Fruit fly (Drosophila melanogaster) whole organism, embryonic: ENCODE measurements around the gene CG2278.

Experiments used
- Abd-B ChIP-seq: fragments of 200-800 bp; sonication (Bioruptor generic); optimal IDR thresholded peaks from 2 replicates; lab custom pipeline; 2018; ENCODE audit warnings: missing biosample characterization, mild to moderate bottlenecking, missing genetic modification characterization, moderate library complexity
- Awh ChIP-seq: fragments of 200-800 bp; sonication (Bioruptor generic); IDR thresholded peaks from 2 replicates; pipeline ENCODE4, ENCODE4 v1.3.6; 2022; ENCODE audit warnings: missing biosample characterization, missing genetic modification characterization
- BtbVII ChIP-seq: fragments of 200-800 bp; sonication (Bioruptor generic); optimal IDR thresholded peaks from 3 replicates; lab custom pipeline; 2017; ENCODE audit warnings: missing biosample characterization, mild to moderate bottlenecking, missing genetic modification characterization
- CG11093 ChIP-seq: fragments of 200-800 bp; sonication (Bioruptor generic); IDR thresholded peaks from 3 replicates; pipeline ENCODE4 v1.3.6; 2022; ENCODE audit warnings: missing biosample characterization, missing genetic modification characterization
- CG12071 ChIP-seq: fragments of 200-800 bp; sonication (Bioruptor generic); optimal IDR thresholded peaks from 3 replicates; lab custom pipeline; 2018; ENCODE audit warnings: missing biosample characterization, mild to moderate bottlenecking, missing genetic modification characterization
- CG13296 ChIP-seq: fragments of 200-800 bp; sonication (Bioruptor generic); optimal IDR thresholded peaks from 3 replicates; lab custom pipeline; 2018; ENCODE audit warnings: missing biosample characterization, mild to moderate bottlenecking, missing genetic modification characterization
- CG15269 ChIP-seq: fragments of 200-800 bp; sonication (Bioruptor generic); optimal IDR thresholded peaks from 2 replicates; lab custom pipeline; 2018; ENCODE audit warnings: missing biosample characterization, mild to moderate bottlenecking, missing genetic modification characterization, moderate library complexity
- CG16863 ChIP-seq: fragments of 200-800 bp; sonication (Bioruptor generic); optimal IDR thresholded peaks from 3 replicates; lab custom pipeline; 2016; ENCODE audit warnings: missing biosample characterization, missing genetic modification characterization
- CG17385 ChIP-seq: fragments of 200-800 bp; sonication (Bioruptor generic); optimal IDR thresholded peaks from 3 replicates; lab custom pipeline; 2018; ENCODE audit warnings: missing biosample characterization, mild to moderate bottlenecking, missing genetic modification characterization
- CG17568 ChIP-seq: fragments of 200-800 bp; sonication (Bioruptor generic); optimal IDR thresholded peaks from 2 replicates; lab custom pipeline; 2018; ENCODE audit warnings: missing biosample characterization, mild to moderate bottlenecking, missing genetic modification characterization, moderate library complexity
- CG2120 ChIP-seq: fragments of 200-800 bp; sonication (Bioruptor generic); optimal IDR thresholded peaks from 3 replicates; lab custom pipeline; 2016; ENCODE audit warnings: missing biosample characterization, missing genetic modification characterization
- CG2875 ChIP-seq: fragments of 200-800 bp; sonication (Bioruptor generic); optimal IDR thresholded peaks from 2 replicates; lab custom pipeline; 2017; ENCODE audit warnings: missing biosample characterization, mild to moderate bottlenecking, missing genetic modification characterization, missing genetic modification reagents
- CG31441 ChIP-seq: fragments of 200-800 bp; sonication (Bioruptor generic); IDR thresholded peaks from 2 replicates; pipeline ENCODE4 v1.3.6; 2022; ENCODE audit warnings: missing biosample characterization, missing genetic modification characterization
- CG33557 ChIP-seq: fragments of 200-800 bp; sonication (Bioruptor generic); optimal IDR thresholded peaks from 2 replicates; lab custom pipeline; 2019; ENCODE audit warnings: missing biosample characterization, mild to moderate bottlenecking, missing genetic modification characterization, moderate library complexity
- CG34224 ChIP-seq: fragments of 200-800 bp; sonication (Bioruptor generic); IDR thresholded peaks from 3 replicates; pipeline ENCODE4 v1.3.6; 2022; ENCODE audit warnings: missing biosample characterization, missing genetic modification characterization; ENCODE audit not compliant: partially characterized antibody
- CG4424 ChIP-seq: fragments of 200-800 bp; sonication (Bioruptor generic); optimal IDR thresholded peaks from 3 replicates; lab custom pipeline; 2016; ENCODE audit warnings: missing biosample characterization, missing genetic modification characterization
- CG6813 ChIP-seq: fragments of 200-800 bp; sonication (Bioruptor generic); optimal IDR thresholded peaks from 2 replicates; lab custom pipeline; 2017; ENCODE audit warnings: missing biosample characterization, missing genetic modification characterization, mild to moderate bottlenecking, moderate library complexity, missing genetic modification reagents
- CG8944 ChIP-seq: fragments of 200-800 bp; sonication (Bioruptor generic); optimal IDR thresholded peaks from 3 replicates; lab custom pipeline; 2016; ENCODE audit warnings: missing biosample characterization, missing genetic modification characterization
- CG9727 ChIP-seq: fragments of 200-800 bp; sonication (Bioruptor generic); optimal IDR thresholded peaks from 3 replicates; lab custom pipeline; 2017; ENCODE audit warnings: missing biosample characterization, mild to moderate bottlenecking, missing genetic modification characterization
- CG9932 ChIP-seq: fragments of 200-800 bp; sonication (Bioruptor generic); IDR thresholded peaks from 2 replicates; pipeline ENCODE4 v1.3.6; 2022; ENCODE audit warnings: missing biosample characterization, missing genetic modification characterization
- CoRest ChIP-seq: fragments of 200-800 bp; sonication (Bioruptor generic); optimal IDR thresholded peaks from 3 replicates; lab custom pipeline; 2018; ENCODE audit warnings: missing biosample characterization, mild to moderate bottlenecking, missing genetic modification characterization, moderate library complexity
- Hand ChIP-seq: fragments of 200-800 bp; sonication (Bioruptor generic); optimal IDR thresholded peaks from 2 replicates; lab custom pipeline; 2017; ENCODE audit warnings: mild to moderate bottlenecking, missing biosample characterization, missing genetic modification reagents, missing genetic modification characterization
- Hmr ChIP-seq: fragments of 200-800 bp; sonication (Bioruptor generic); optimal IDR thresholded peaks from 3 replicates; lab custom pipeline; 2017; ENCODE audit warnings: mild to moderate bottlenecking, missing biosample characterization, missing genetic modification reagents, missing genetic modification characterization
- MESR4 ChIP-seq: fragments of 200-800 bp; sonication (Bioruptor generic); optimal IDR thresholded peaks from 2 replicates; lab custom pipeline; 2018; ENCODE audit warnings: missing biosample characterization, mild to moderate bottlenecking, missing genetic modification characterization, moderate library complexity
- Nf-YA ChIP-seq: fragments of 200-800 bp; sonication (Bioruptor generic); IDR thresholded peaks from 2 replicates; pipeline ENCODE4 v1.3.6; 2022; ENCODE audit warnings: missing biosample characterization, missing genetic modification characterization
- Ravus ChIP-seq: fragments of 200-800 bp; sonication (Bioruptor generic); IDR thresholded peaks from 2 replicates; pipeline ENCODE4 v1.3.6; 2022; ENCODE audit warnings: missing biosample characterization, missing genetic modification characterization
- Sox102F ChIP-seq: fragments of 200-800 bp; sonication (Bioruptor generic); optimal IDR thresholded peaks from 2 replicates; lab custom pipeline; 2018; ENCODE audit warnings: missing biosample characterization, mild to moderate bottlenecking, missing genetic modification characterization, moderate library complexity
- az2 ChIP-seq: fragments of 200-800 bp; sonication (Bioruptor generic); optimal IDR thresholded peaks from 3 replicates; lab custom pipeline; 2016; ENCODE audit warnings: missing biosample characterization, missing genetic modification characterization
- bowl ChIP-seq: fragments of 200-800 bp; sonication (Bioruptor generic); IDR thresholded peaks from 2 replicates; pipeline ENCODE4 v1.3.6; 2022; ENCODE audit warnings: missing biosample characterization, missing genetic modification characterization
- cg ChIP-seq: fragments of 200-800 bp; sonication (Bioruptor generic); optimal IDR thresholded peaks from 3 replicates; lab custom pipeline; 2019; ENCODE audit warnings: missing biosample characterization, mild to moderate bottlenecking, missing genetic modification characterization, moderate library complexity
- chif ChIP-seq, 2 experiments: fragments of 200-800 bp; sonication (Bioruptor generic); optimal IDR thresholded peaks; 3 replicates each; lab custom pipeline; 2016; ENCODE audit warnings: missing biosample characterization in 2 of 2, missing genetic modification characterization in 2 of 2
- gce ChIP-seq: fragments of 200-800 bp; sonication (Bioruptor generic); IDR thresholded peaks from 3 replicates; pipeline ENCODE4 v1.3.6; 2022; ENCODE audit warnings: missing biosample characterization, missing genetic modification characterization
- hbn ChIP-seq: fragments of 200-800 bp; sonication (Bioruptor generic); IDR thresholded peaks from 2 replicates; pipeline ENCODE4 v1.3.6; 2022; ENCODE audit warnings: missing biosample characterization, missing genetic modification characterization; ENCODE audit not compliant: partially characterized antibody
- insv ChIP-seq, 2 experiments: fragments of 200-800 bp; sonication (Bioruptor generic); optimal IDR thresholded peaks; 3 replicates each; lab custom pipeline; 2016 to 2018; ENCODE audit warnings: missing biosample characterization in 2 of 2, missing genetic modification characterization in 2 of 2
- klu ChIP-seq: fragments of 200-800 bp; sonication (Bioruptor generic); IDR thresholded peaks from 2 replicates; pipeline ENCODE4 v1.3.6; 2022; ENCODE audit warnings: missing biosample characterization, missing genetic modification characterization
- lov ChIP-seq, 2 experiments: fragments of 200-800 bp in 1 of 2; fragments of >200 bp in 1 of 2; sonication (Bioruptor generic) in 1 of 2; IDR thresholded peaks in 1 of 2; optimal IDR thresholded peaks in 1 of 2; 2 replicates in 1 of 2; 3 replicates in 1 of 2; pipeline versions ENCODE4 v1.3.6 to Lab custom; 2017 to 2022; ENCODE audit warnings: missing biosample characterization in 1 of 2, missing genetic modification characterization in 1 of 2
- maf-S ChIP-seq: fragments of 200-800 bp; sonication (Bioruptor generic); optimal IDR thresholded peaks from 2 replicates; lab custom pipeline; 2016; ENCODE audit warnings: missing biosample characterization, missing genetic modification characterization
- odd ChIP-seq: fragments of 200-800 bp; sonication (Bioruptor generic); optimal IDR thresholded peaks from 2 replicates; lab custom pipeline; 2017; ENCODE audit warnings: missing biosample characterization, mild to moderate bottlenecking, missing genetic modification characterization
- pzg ChIP-seq: fragments of 200-800 bp; sonication (Bioruptor generic); optimal IDR thresholded peaks from 3 replicates; lab custom pipeline; 2018; ENCODE audit warnings: missing biosample characterization, mild to moderate bottlenecking, missing genetic modification characterization, moderate library complexity
- ranshi ChIP-seq: fragments of 200-800 bp; sonication (Bioruptor generic); IDR thresholded peaks from 2 replicates; pipeline ENCODE4 v1.3.6; 2022; ENCODE audit warnings: missing biosample characterization, missing genetic modification characterization
- ro ChIP-seq: fragments of 200-800 bp; sonication (Bioruptor generic); IDR thresholded peaks from 2 replicates; pipeline ENCODE4 v1.3.6; 2022; ENCODE audit warnings: missing biosample characterization, missing genetic modification characterization
- slbo ChIP-seq: fragments of 200-800 bp; sonication (Bioruptor generic); IDR thresholded peaks from 2 replicates; pipeline ENCODE4 v1.3.6; 2022; ENCODE audit warnings: missing biosample characterization, missing genetic modification characterization
- sqz ChIP-seq: fragments of 200-800 bp; sonication (Bioruptor generic); optimal IDR thresholded peaks from 3 replicates; lab custom pipeline; 2018; ENCODE audit warnings: missing biosample characterization, mild to moderate bottlenecking, missing genetic modification characterization
- sr ChIP-seq: fragments of 200-800 bp; sonication (Bioruptor generic); IDR thresholded peaks from 3 replicates; pipeline ENCODE4 v1.3.6; 2022; ENCODE audit warnings: missing biosample characterization, missing genetic modification characterization
- tgo ChIP-seq: fragments of 200-800 bp; sonication (Bioruptor generic); IDR thresholded peaks from 3 replicates; pipeline ENCODE4 v1.3.6; 2022; ENCODE audit warnings: missing biosample characterization, missing genetic modification characterization
- tin ChIP-seq: fragments of 200-800 bp; sonication (Bioruptor generic); optimal IDR thresholded peaks from 3 replicates; lab custom pipeline; 2016; ENCODE audit warnings: missing biosample characterization, missing genetic modification characterization
- trh ChIP-seq: fragments of 200-800 bp; sonication (Bioruptor generic); optimal IDR thresholded peaks from 2 replicates; lab custom pipeline; 2016; ENCODE audit warnings: missing biosample characterization, missing genetic modification characterization
- twi ChIP-seq: fragments of 200-800 bp; optimal IDR thresholded peaks from 2 replicates; lab custom pipeline; 2019; ENCODE audit warnings: missing biosample characterization, mild to moderate bottlenecking, missing genetic modification characterization, moderate library complexity
- vfl ChIP-seq: fragments of 200-800 bp; sonication (Bioruptor generic); optimal IDR thresholded peaks from 2 replicates; lab custom pipeline; 2016; ENCODE audit warnings: missing biosample characterization, missing genetic modification characterization
- yki ChIP-seq: fragments of >200 bp; optimal IDR thresholded peaks from 3 replicates; lab custom pipeline; 2018

CG2278 gene

DNA sequence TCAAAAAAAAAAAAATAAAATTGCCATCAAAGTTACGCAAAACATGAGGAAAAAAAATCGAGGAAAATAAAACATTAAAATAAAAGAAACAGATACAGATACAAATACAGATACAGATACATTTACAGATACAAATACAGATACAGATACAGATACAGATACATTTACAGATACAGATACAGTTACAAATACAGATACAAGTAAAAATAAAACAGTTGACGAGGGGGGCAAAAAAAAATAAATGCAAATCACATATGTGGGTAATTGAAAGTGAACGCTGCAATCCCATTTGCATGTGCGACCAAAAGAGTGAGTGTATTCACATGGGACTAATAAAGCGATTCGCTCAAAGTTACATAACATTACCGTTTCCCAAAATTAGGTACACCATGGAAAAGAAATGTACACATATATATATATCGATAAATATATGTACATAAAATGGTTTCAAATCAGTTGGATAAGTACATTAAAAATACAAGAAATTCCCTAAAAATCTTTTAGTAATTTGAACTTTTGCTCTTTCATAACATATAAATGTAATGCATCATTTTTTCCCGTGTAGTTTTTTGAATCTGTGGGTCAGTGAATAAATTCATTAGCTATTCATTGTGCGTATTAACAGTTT, 35.7 kb upstream of the CG2278 start (continued):
- TF ChIP-seq CG34224 (GFP tag; lab: Robert Waterston, UW) (no peak), tgo (GFP tag; lab: Robert Waterston, UW) (peak; percentile 60), Hmr (no peak), CG9727 (GFP tag; lab: Kevin White, UChicago) (no peak), CG17568 (GFP tag; lab: Kevin White, UChicago) (no peak), CG8944 (GFP tag; lab: Kevin White, UChicago) (no peak), Abd-B (GFP tag; lab: Kevin White, UChicago) (no peak), insv (GFP tag; optimal IDR thresholded peaks at IDR 0.05; lab: Kevin White, UChicago) (no peak), chif (GFP tag; optimal IDR thresholded peaks at IDR 0.05; lab: Kevin White, UChicago) (no peak), CG2120 (GFP tag; lab: Kevin White, UChicago) (no peak), cg (GFP tag; lab: Kevin White, UChicago) (peak; percentile 54), bowl (GFP tag; lab: Robert Waterston, UW) (no peak), slbo (peak; percentile 39), CG17385 (GFP tag; lab: Kevin White, UChicago) (peak; percentile 23), az2 (no peak), trh (GFP tag; lab: Kevin White, UChicago) (no peak), BtbVII (GFP tag; lab: Kevin White, UChicago) (no peak), ro (GFP tag; lab: Robert Waterston, UW) (no peak), Ravus (GFP tag; lab: Robert Waterston, UW) (no peak), maf-S (no peak), CG15269 (tag; lab: Kevin White, UChicago) (peak; percentile 67), hbn (no peak), Sox102F (GFP tag; lab: Kevin White, UChicago) (peak; percentile 79), CG11093 (no peak), lov (optimal IDR thresholded peaks at IDR 0.05; lab: Kevin White, UChicago) (no peak), lov (GFP tag; IDR thresholded peaks at IDR 0.05; lab: Robert Waterston, UW) (no peak), twi (tag; lab: Kevin White, UChicago) (no peak), klu (no peak), CG31441 (peak; percentile 66), tin (no peak), CG4424 (GFP tag; lab: Kevin White, UChicago) (peak; percentile 21), sr (no peak), yki (no peak), CG2875 (GFP tag; lab: Kevin White, UChicago) (no peak), MESR4 (GFP tag; lab: Kevin White, UChicago) (no peak), CG12071 (GFP tag; lab: Kevin White, UChicago) (no peak), ranshi (peak; percentile 52; the same call in 1 of the 2 replicates), CG16863 (no peak), CG33557 (GFP tag; lab: Kevin White, UChicago) (no peak), gce (GFP tag; lab: Robert Waterston, UW) (no peak), CG9932 (GFP tag; lab: Robert Waterston, UW) (no peak), CG13296 (GFP tag; lab: Kevin White, UChicago) (no peak), CoRest (tag; lab: Kevin White, UChicago) (peak; percentile 44), CG6813 (no peak), vfl (GFP tag; lab: Kevin White, UChicago) (no peak), Nf-YA (GFP tag; lab: Robert Waterston, UW) (no peak), Awh (GFP tag; lab: Robert Waterston, UW) (peak; percentile 72; the same call in 1 of the 2 replicates), Hand (GFP tag; lab: Kevin White, UChicago) (no peak), pzg (GFP tag; lab: Kevin White, UChicago) (no peak), odd (no peak), sqz (GFP tag; lab: Kevin White, UChicago) (peak; percentile 11)
